Worm (Caenorhabditis elegans) whole organism, young adult: ENCODE data around the gene K03H1.11.

ENCODE experiments used
- F57C9.4 ChIP-seq: sonication (generic microtip); optimal IDR thresholded peaks from 2 replicates; lab custom pipeline; 2017; ENCODE audit warnings: mild to moderate bottlenecking, missing genetic modification characterization, missing compliant biosample characterization
- let-607 ChIP-seq, 2 experiments: fragments of 200-800 bp in 1 of 2; sonication (Bioruptor generic) in 1 of 2; sonication (generic microtip) in 1 of 2; optimal IDR thresholded peaks; 2 replicates each; lab custom pipeline; 2016 to 2018; ENCODE audit warnings: mild to moderate bottlenecking in 2 of 2, missing compliant biosample characterization in 2 of 2, missing genetic modification characterization in 2 of 2, moderate library complexity in 2 of 2, missing genotype in 1 of 2
- lin-26 ChIP-seq: fragments of 200-800 bp; sonication (Bioruptor generic); IDR thresholded peaks from 2 replicates; pipeline ENCODE4 v1.3.6; 2022; ENCODE audit warnings: missing genetic modification reagents, missing genetic modification characterization, missing compliant biosample characterization
- mcd-1 ChIP-seq: fragments of 200-800 bp; sonication (Bioruptor generic); IDR thresholded peaks from 2 replicates; pipeline ENCODE4 v1.3.6; 2022; ENCODE audit warnings: missing genetic modification reagents, missing genetic modification characterization, missing compliant biosample characterization
- mes-4 ChIP-seq: sonication (generic microtip); optimal IDR thresholded peaks from 2 replicates; lab custom pipeline; 2016; ENCODE audit warnings: missing genotype, missing genetic modification characterization, missing compliant biosample characterization
- tbx-9 ChIP-seq: sonication (generic microtip); optimal IDR thresholded peaks from 2 replicates; lab custom pipeline; 2016; ENCODE audit warnings: borderline replicate concordance, missing genetic modification characterization, inconsistent platforms, missing compliant biosample characterization

DNA sequence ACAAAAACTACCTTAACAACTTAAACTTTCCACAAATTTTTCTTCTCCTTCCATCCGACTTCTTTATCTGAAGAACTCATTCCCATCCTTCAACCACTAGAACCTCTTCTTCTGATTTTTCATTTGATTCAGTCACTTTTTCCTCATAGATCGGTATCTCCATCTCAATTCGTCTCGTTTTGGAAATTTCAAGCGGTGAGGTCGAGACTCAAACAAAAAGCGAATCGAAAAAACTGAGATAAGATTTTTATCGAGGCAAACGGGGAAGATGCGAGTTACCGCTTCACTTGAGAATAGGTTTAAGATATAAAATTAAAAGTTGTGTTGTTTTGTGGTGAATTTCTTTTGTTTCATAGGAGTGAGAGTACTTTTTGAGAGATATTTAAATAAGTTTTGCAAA is 39.6 kb upstream of the K03H1.11 start:
- TF ChIP-seq lin-26 (no peak), tbx-9 (no peak), let-607 (tag; optimal IDR thresholded peaks at IDR 0.05; lab: Kevin White, UChicago) (no peak), mcd-1 (GFP tag; lab: Robert Waterston, UW) (no peak), mes-4 (tag; lab: Kevin White, UChicago) (no peak), F57C9.4 (tag; lab: Kevin White, UChicago) (no peak)
